Worm (Caenorhabditis elegans) whole organism, L4 larva: ENCODE results near the gene gei-8.
A peak's percentile ranks its signal among the peaks of the same experiment; 100 is the strongest.

Experiments
- F10B5.3 ChIP-seq: sonication (generic microtip); optimal IDR thresholded peaks from 2 replicates; lab custom pipeline; 2016; ENCODE audit warnings: mild to moderate bottlenecking, missing genetic modification characterization, missing compliant biosample characterization
- F26F4.8 ChIP-seq: fragments of 200-800 bp; sonication (Bioruptor generic); conservative IDR thresholded peaks from 2 replicates; pipeline ENCODE4 v1.3.6; 2022; ENCODE audit warnings: missing genetic modification characterization, missing compliant biosample characterization
- F37D6.2 ChIP-seq: sonication (generic microtip); optimal IDR thresholded peaks from 2 replicates; lab custom pipeline; 2016; ENCODE audit warnings: mild to moderate bottlenecking, missing genetic modification characterization, missing compliant biosample characterization
- F44E2.7 ChIP-seq: fragments of 200-800 bp; sonication (Bioruptor generic); IDR thresholded peaks from 2 replicates; pipeline ENCODE4 v2.1.2; 2022; ENCODE audit warnings: missing genetic modification characterization, missing compliant biosample characterization
- F49E8.2 ChIP-seq: sonication (generic microtip); optimal IDR thresholded peaks from 2 replicates; lab custom pipeline; 2016; ENCODE audit warnings: missing compliant biosample characterization, mild to moderate bottlenecking, missing genetic modification characterization, borderline replicate concordance
- R02D3.7 ChIP-seq: fragments of 150-350 bp; sonication (generic microtip); optimal IDR thresholded peaks from 3 replicates; lab custom pipeline; 2014; ENCODE audit warnings: missing biosample characterization, missing genetic modification characterization
- T20F7.1 ChIP-seq: fragments of 200-800 bp; sonication (Bioruptor generic); optimal IDR thresholded peaks from 2 replicates; lab custom pipeline; 2018; ENCODE audit warnings: mild to moderate bottlenecking, missing genetic modification characterization, missing compliant biosample characterization
- T26A8.4 ChIP-seq: fragments of 200-800 bp; sonication (Bioruptor generic); IDR thresholded peaks from 2 replicates; pipeline ENCODE4 v1.3.6; 2022; ENCODE audit warnings: missing genetic modification characterization, missing compliant biosample characterization
- ZK337.2 ChIP-seq: fragments of 200-800 bp; sonication (Bioruptor generic); IDR thresholded peaks from 2 replicates; pipeline ENCODE4 v1.3.6; 2022; ENCODE audit warnings: missing genetic modification reagents, missing genetic modification characterization, missing compliant biosample characterization
- aha-1 ChIP-seq: fragments of 150-350 bp; peaks from one replicate; lab custom pipeline; 2014; ENCODE audit warnings: missing biosample characterization, missing genetic modification characterization
- aly-2 ChIP-seq: sonication (generic microtip); optimal IDR thresholded peaks from 2 replicates; lab custom pipeline; 2018; ENCODE audit warnings: missing biosample characterization, missing genetic modification characterization
- ama-1 ChIP-seq: fragments of 150-350 bp; optimal IDR thresholded peaks from 2 replicates; lab custom pipeline; 2014; ENCODE audit warnings: inconsistent platforms, mixed read lengths
- ceh-32 ChIP-seq: sonication (generic microtip); optimal IDR thresholded peaks from 2 replicates; lab custom pipeline; 2016; ENCODE audit warnings: mild to moderate bottlenecking, missing genetic modification characterization, missing compliant biosample characterization; ENCODE audit not compliant: poor library complexity
- ces-1 ChIP-seq: fragments of 150-350 bp; sonication (generic microtip); optimal IDR thresholded peaks from 4 replicates; lab custom pipeline; 2014; ENCODE audit warnings: missing biosample characterization, missing genetic modification reagents, missing genetic modification characterization
- daf-12 ChIP-seq: fragments of 150-350 bp; optimal IDR thresholded peaks from 2 replicates; lab custom pipeline; 2014; ENCODE audit warnings: missing biosample characterization, missing genetic modification reagents, missing genetic modification characterization
- daf-16 ChIP-seq, 3 experiments: sonication (generic microtip); optimal IDR thresholded peaks; 2 replicates each; lab custom pipeline; 2016 to 2017; ENCODE audit warnings: missing genetic modification characterization in 3 of 3, missing genetic modification reagents in 3 of 3, mild to moderate bottlenecking in 2 of 3, missing compliant biosample characterization in 2 of 3, missing biosample characterization in 1 of 3, moderate library complexity in 1 of 3
- daf-19 ChIP-seq: fragments of 200-800 bp; sonication (Bioruptor generic); conservative IDR thresholded peaks from 2 replicates; pipeline ENCODE4 v1.3.6; 2022; ENCODE audit warnings: missing genetic modification characterization, missing compliant biosample characterization
- dmd-6 ChIP-seq: fragments of 200-800 bp; sonication (Bioruptor generic); IDR thresholded peaks from 2 replicates; pipeline ENCODE4 v1.3.6; 2022; ENCODE audit warnings: missing genetic modification reagents, missing genetic modification characterization, missing compliant biosample characterization
- dve-1 ChIP-seq: sonication (generic microtip); optimal IDR thresholded peaks from 2 replicates; lab custom pipeline; 2017; ENCODE audit warnings: antibody characterized with exemption, mild to moderate bottlenecking, missing genetic modification characterization, missing compliant biosample characterization; ENCODE audit not compliant: insufficient read depth
- egl-27 ChIP-seq: sonication (generic microtip); optimal IDR thresholded peaks from 3 replicates; lab custom pipeline; 2017; ENCODE audit warnings: missing biosample characterization, missing genetic modification reagents, missing genetic modification characterization
- egl-43 ChIP-seq: fragments of 200-800 bp; sonication (Bioruptor generic); IDR thresholded peaks from 2 replicates; pipeline ENCODE4 v1.3.6; 2022; ENCODE audit warnings: missing genetic modification reagents, missing genetic modification characterization, missing compliant biosample characterization
- fos-1 ChIP-seq: fragments of 150-350 bp; optimal IDR thresholded peaks from 2 replicates; lab custom pipeline; 2014; ENCODE audit warnings: missing biosample characterization, missing genetic modification characterization
- gei-8 ChIP-seq: fragments of 200-800 bp; sonication (Bioruptor generic); optimal IDR thresholded peaks from 2 replicates; lab custom pipeline; 2018; ENCODE audit warnings: mild to moderate bottlenecking, missing genetic modification characterization, missing compliant biosample characterization
- hlh-11 ChIP-seq: fragments of 200-800 bp; sonication (Bioruptor generic); optimal IDR thresholded peaks from 2 replicates; lab custom pipeline; 2018; ENCODE audit warnings: mild to moderate bottlenecking, missing genetic modification characterization, missing compliant biosample characterization
- hmg-1.1 ChIP-seq: fragments of 200-800 bp; sonication (Bioruptor generic); IDR thresholded peaks from 2 replicates; pipeline ENCODE4 v1.3.6; 2022; ENCODE audit warnings: missing genetic modification reagents, missing genetic modification characterization, missing compliant biosample characterization
- jun-1 ChIP-seq: fragments of 150-350 bp; optimal IDR thresholded peaks from 2 replicates; lab custom pipeline; 2014; ENCODE audit warnings: missing biosample characterization, missing genetic modification reagents, missing genetic modification characterization
- lim-7 ChIP-seq: fragments of 200-800 bp; sonication (Bioruptor generic); IDR thresholded peaks from 2 replicates; pipeline ENCODE4 v1.3.6; 2022; ENCODE audit warnings: missing genetic modification characterization, missing compliant biosample characterization
- lin-13 ChIP-seq: fragments of 150-350 bp; optimal IDR thresholded peaks from 2 replicates; lab custom pipeline; 2014; ENCODE audit warnings: missing biosample characterization, missing genetic modification reagents, missing genetic modification characterization
- lin-38 ChIP-seq: fragments of 200-800 bp; sonication (Bioruptor generic); IDR thresholded peaks from 2 replicates; pipeline ENCODE4 v1.3.6; 2022; ENCODE audit warnings: missing genetic modification reagents, missing genetic modification characterization, missing compliant biosample characterization
- lsy-2 ChIP-seq, 2 experiments: fragments of 150-350 bp in 1 of 2; sonication (generic microtip) in 1 of 2; optimal IDR thresholded peaks; 2 replicates each; lab custom pipeline; 2014 to 2017; ENCODE audit warnings: missing biosample characterization in 2 of 2, missing genetic modification characterization in 2 of 2
- mes-2 ChIP-seq: sonication (generic microtip); optimal IDR thresholded peaks from 2 replicates; lab custom pipeline; 2016; ENCODE audit warnings: missing genotype, mild to moderate bottlenecking, missing genetic modification characterization, missing compliant biosample characterization; ENCODE audit not compliant: poor library complexity, severe bottlenecking
- nhr-10 ChIP-seq: fragments of 150-350 bp; optimal IDR thresholded peaks from 2 replicates; lab custom pipeline; 2014; ENCODE audit warnings: missing biosample characterization, missing genetic modification characterization
- nhr-48 ChIP-seq: sonication (generic microtip); optimal IDR thresholded peaks from 2 replicates; lab custom pipeline; 2016; ENCODE audit warnings: mild to moderate bottlenecking, missing genetic modification characterization, missing compliant biosample characterization
- pha-4 ChIP-seq, 2 experiments: fragments of 150-350 bp in 1 of 2; fragments of 200-800 bp in 1 of 2; sonication (Bioruptor generic) in 1 of 2; IDR thresholded peaks in 1 of 2; optimal IDR thresholded peaks in 1 of 2; 2 replicates each; pipeline versions ENCODE4 v1.3.6 to Lab custom; 2014 to 2022; ENCODE audit warnings: missing genetic modification characterization in 2 of 2, missing genetic modification reagents in 2 of 2, missing biosample characterization in 1 of 2, missing compliant biosample characterization in 1 of 2
- rbr-2 ChIP-seq: sonication (generic microtip); optimal IDR thresholded peaks from 2 replicates; lab custom pipeline; 2016; ENCODE audit warnings: missing genotype, missing genetic modification characterization, missing compliant biosample characterization
- saeg-2 ChIP-seq: fragments of 200-800 bp; sonication (Bioruptor generic); IDR thresholded peaks from 2 replicates; pipeline ENCODE4 v1.3.6; 2022; ENCODE audit warnings: missing genetic modification reagents, missing genetic modification characterization, missing compliant biosample characterization
- set-16 ChIP-seq: fragments of 200-800 bp; sonication (Bioruptor generic); IDR thresholded peaks from 2 replicates; pipeline ENCODE4 v1.3.6; 2022; ENCODE audit warnings: missing genetic modification reagents, missing genetic modification characterization, missing compliant biosample characterization
- snpc-1.2 ChIP-seq: fragments of 200-800 bp; sonication (Bioruptor generic); IDR thresholded peaks from 2 replicates; pipeline ENCODE4 v1.3.6; 2022; ENCODE audit warnings: missing genetic modification reagents, missing genetic modification characterization, missing compliant biosample characterization
- spr-1 ChIP-seq: sonication (generic microtip); optimal IDR thresholded peaks from 2 replicates; lab custom pipeline; 2016; ENCODE audit warnings: mild to moderate bottlenecking, missing genetic modification characterization, missing compliant biosample characterization
- unc-130 ChIP-seq: sonication (generic microtip); optimal IDR thresholded peaks from 2 replicates; lab custom pipeline; 2016; ENCODE audit warnings: missing genetic modification reagents, missing genetic modification characterization, missing compliant biosample characterization
- unc-62 ChIP-seq, 3 experiments: fragments of 150-350 bp in 1 of 3; sonication (generic microtip); optimal IDR thresholded peaks in 2 of 3; peaks in 1 of 3; 1 replicate in 1 of 3; 2 replicates in 2 of 3; lab custom pipeline; 2014 to 2017; ENCODE audit warnings: missing biosample characterization in 3 of 3, missing genetic modification characterization in 3 of 3, missing genetic modification reagents in 3 of 3, missing genotype in 1 of 3
- zag-1 ChIP-seq: fragments of 150-350 bp; optimal IDR thresholded peaks from 2 replicates; lab custom pipeline; 2014; ENCODE audit warnings: missing biosample characterization, missing genetic modification characterization
- zfp-2 ChIP-seq: sonication (generic microtip); optimal IDR thresholded peaks from 2 replicates; lab custom pipeline; 2016; ENCODE audit warnings: mild to moderate bottlenecking, missing genetic modification characterization, missing compliant biosample characterization
- zip-11 ChIP-seq: fragments of 200-800 bp; sonication (Bioruptor generic); IDR thresholded peaks from 2 replicates; pipeline ENCODE4 v1.3.6; 2022; ENCODE audit warnings: missing genetic modification characterization, missing compliant biosample characterization
- ztf-7 ChIP-seq: fragments of 150-350 bp; optimal IDR thresholded peaks from 2 replicates; lab custom pipeline; 2014; ENCODE audit warnings: missing biosample characterization, missing genetic modification characterization

Gene gei-8

DNA sequence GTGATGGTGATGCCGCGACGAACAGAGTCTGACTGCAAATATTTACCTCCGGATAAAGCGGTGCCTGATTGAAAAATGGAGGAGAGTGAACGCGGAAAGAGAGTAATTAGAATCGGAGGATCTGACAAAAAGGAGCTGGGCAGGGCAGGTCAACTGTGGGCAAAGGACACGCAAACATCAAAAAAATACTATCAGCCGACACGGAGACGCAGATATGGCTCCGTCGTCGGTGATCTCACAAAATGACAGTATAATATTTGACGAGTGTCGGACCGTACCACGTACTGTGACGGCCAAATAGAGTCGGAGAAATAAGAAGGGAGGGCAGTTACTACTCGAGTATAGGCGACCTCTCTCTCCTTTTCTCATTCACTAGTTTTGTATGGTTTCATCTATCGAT, 11.5 kb upstream of the gei-8 start (continued):
- 0 out of 2 replicates have a peak, but pooled peaks have one; percentile 16 for TF ChIP-seq egl-43 (GFP tag; lab: Robert Waterston, UW)
- TF ChIP-seq hlh-11 (tag; lab: Kevin White, UChicago): no peak
- TF ChIP-seq ceh-32 (tag; lab: Kevin White, UChicago): no peak
- TF ChIP-seq F37D6.2 (tag; lab: Kevin White, UChicago): no peak
- TF ChIP-seq R02D3.7 (tag; lab: Kevin White, UChicago): no peak
- no peak for TF ChIP-seq lin-13 (GFP tag; lab: Kevin White, UChicago)
- no peak for TF ChIP-seq snpc-1.2 (GFP tag; lab: Robert Waterston, UW)
- TF ChIP-seq set-16 (GFP tag; lab: Robert Waterston, UW): no peak
- no peak for TF ChIP-seq daf-16 (GFP tag; optimal IDR thresholded peaks at IDR 0.05; lab: Kevin White, UChicago)
- no peak for TF ChIP-seq daf-16 (tag; optimal IDR thresholded peaks at IDR 0.05; lab: Kevin White, UChicago)
- TF ChIP-seq zip-11 (GFP tag; lab: Robert Waterston, UW): no peak

DNA sequence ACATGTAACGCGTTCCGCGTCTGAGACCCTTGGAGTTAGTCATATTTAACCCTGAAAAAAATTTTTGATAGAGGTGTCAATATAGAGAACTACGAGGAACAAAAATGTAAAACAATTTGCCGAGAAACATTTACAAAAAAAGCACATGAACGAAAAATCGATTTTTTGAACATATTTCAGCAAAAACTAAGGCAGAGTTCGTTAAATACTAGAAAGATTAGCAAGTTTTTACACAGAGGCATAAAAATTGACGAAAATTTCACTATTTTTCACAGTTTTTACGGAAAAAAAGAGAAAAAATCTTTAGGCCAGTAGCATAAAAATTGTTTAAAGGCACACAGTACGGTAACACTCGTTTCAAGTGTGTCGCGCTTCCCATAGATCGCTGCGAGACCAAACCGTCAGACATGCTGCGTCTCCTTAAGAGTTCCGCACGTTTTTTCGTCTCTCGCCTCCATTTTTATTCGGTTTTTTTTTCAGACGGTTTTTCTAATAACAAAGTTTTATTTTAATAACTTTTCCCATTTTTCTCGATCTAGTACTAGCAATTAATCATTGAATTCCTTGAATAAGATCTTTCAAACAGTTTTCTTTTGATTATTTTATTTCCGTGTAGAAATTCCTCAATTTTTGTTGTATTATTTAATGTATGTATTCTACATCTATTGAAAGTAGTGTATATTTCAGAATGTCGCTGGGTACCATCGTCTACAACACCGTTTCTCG, 9.3 kb upstream of the gei-8 start, which contains the start of the genes rpl-21 and C14B9.10:
rpl-21 (minus strand) TSS at position 51 of the 726 bp plus-strand sequence.
C14B9.10 (plus strand) TSS at position 676 of the 726 bp plus-strand sequence.
- TF ChIP-seq T26A8.4 (GFP tag; lab: Robert Waterston, UW) (peak; percentile 62; the same call in 1 of the 2 replicates), F26F4.8 (GFP tag; lab: Robert Waterston, UW) (no peak), zip-11 (GFP tag; lab: Robert Waterston, UW) (no peak), lin-13 (GFP tag; lab: Kevin White, UChicago) (peak; percentile 46), hlh-11 (tag; lab: Kevin White, UChicago) (peak; percentile 70), F44E2.7 (GFP tag; lab: Robert Waterston, UW) (no peak), unc-62 (GFP tag; optimal IDR thresholded peaks at IDR 0.05 in 1 of 2; lab: Kevin White, UChicago) (peak in 1 of 2 experiments; percentile 1), unc-62 (tag; optimal IDR thresholded peaks at IDR 0.05; lab: Kevin White, UChicago) (no peak), dve-1 (tag; lab: Kevin White, UChicago) (peak; percentile 78), spr-1 (tag; lab: Kevin White, UChicago) (peak; percentile 37), lim-7 (GFP tag; lab: Robert Waterston, UW) (0 out of 2 replicates have a peak, but pooled peaks have one; percentile 30), pha-4 (GFP tag; IDR thresholded peaks at IDR 0.05; lab: Robert Waterston, UW) (no peak), pha-4 (tag; optimal IDR thresholded peaks at IDR 0.05; lab: Kevin White, UChicago) (peak; percentile 51), dmd-6 (GFP tag; lab: Robert Waterston, UW) (peak; percentile 37; the same call in 1 of the 2 replicates), lin-38 (GFP tag; lab: Robert Waterston, UW) (peak; percentile 75), jun-1 (tag; lab: Kevin White, UChicago) (no peak), daf-19 (no peak), ceh-32 (tag; lab: Kevin White, UChicago) (no peak), aly-2 (tag; lab: Kevin White, UChicago) (no peak), fos-1 (tag; lab: Kevin White, UChicago) (no peak), ama-1 (lab: Kevin White, UChicago) (peak; percentile 59), ztf-7 (tag; lab: Kevin White, UChicago) (peak; percentile 24), nhr-48 (tag; lab: Kevin White, UChicago) (peak; percentile 36), zfp-2 (tag; lab: Kevin White, UChicago) (peak; percentile 18), hmg-1.1 (GFP tag; lab: Robert Waterston, UW) (peak; percentile 75), F37D6.2 (tag; lab: Kevin White, UChicago) (no peak), saeg-2 (GFP tag; lab: Robert Waterston, UW) (no peak), rbr-2 (tag; lab: Kevin White, UChicago) (peak; percentile 72), gei-8 (GFP tag; lab: Kevin White, UChicago) (no peak), lsy-2 (tag; optimal IDR thresholded peaks at IDR 0.05; lab: Kevin White, UChicago) (peak; percentile 95 to 99), ZK337.2 (GFP tag; lab: Robert Waterston, UW) (no peak), F10B5.3 (tag; lab: Kevin White, UChicago) (no peak), unc-130 (peak; percentile 84), daf-12 (tag; lab: Kevin White, UChicago) (no peak), zag-1 (tag; lab: Kevin White, UChicago) (peak; percentile 3), nhr-10 (no peak), T20F7.1 (GFP tag; lab: Kevin White, UChicago) (peak; percentile 79), egl-27 (tag; lab: Kevin White, UChicago) (no peak), F49E8.2 (tag; lab: Kevin White, UChicago) (peak; percentile 77), mes-2 (tag; lab: Kevin White, UChicago) (peak; percentile 91), aha-1 (peak; percentile 96), ces-1 (GFP tag; lab: Kevin White, UChicago) (no peak)
